Fruit fly (Drosophila melanogaster) whole organism, prepupa: Measurements from ENCODE around the gene yellow-c.

Experiments
- CG11762 ChIP-seq: fragments of 200-800 bp; sonication (Bioruptor generic); optimal IDR thresholded peaks from 3 replicates; lab custom pipeline; 2016; ENCODE audit warnings: missing biosample characterization, missing genetic modification characterization; ENCODE audit not compliant: insufficient read depth
- CG4318 ChIP-seq: fragments of 200-800 bp; sonication (Bioruptor generic); optimal IDR thresholded peaks from 3 replicates; lab custom pipeline; 2017; ENCODE audit warnings: missing biosample characterization, mild to moderate bottlenecking, missing genetic modification characterization
- CG8319 ChIP-seq: fragments of 200-800 bp; sonication (Bioruptor generic); optimal IDR thresholded peaks from 3 replicates; lab custom pipeline; 2016; ENCODE audit warnings: missing biosample characterization, missing genetic modification characterization
- Eip78C ChIP-seq: fragments of 200-800 bp; sonication (Bioruptor generic); peaks from one replicate; lab custom pipeline; 2016; ENCODE audit warnings: missing biosample characterization, missing genetic modification characterization
- Ets21C ChIP-seq: fragments of 200-800 bp; sonication (Bioruptor generic); optimal IDR thresholded peaks from 3 replicates; lab custom pipeline; 2016; ENCODE audit warnings: missing biosample characterization, missing genetic modification characterization
- Ets96B ChIP-seq: fragments of 200-800 bp; optimal IDR thresholded peaks from 2 replicates; lab custom pipeline; 2019; ENCODE audit warnings: missing biosample characterization, mild to moderate bottlenecking, missing genetic modification characterization, moderate library complexity
- Lpt ChIP-seq: fragments of 200-800 bp; sonication (Bioruptor generic); optimal IDR thresholded peaks from 3 replicates; lab custom pipeline; 2016; ENCODE audit warnings: missing biosample characterization, missing genetic modification characterization
- Sox102F ChIP-seq: fragments of 200-800 bp; sonication (Bioruptor generic); optimal IDR thresholded peaks from 2 replicates; lab custom pipeline; 2016; ENCODE audit warnings: missing biosample characterization, mild to moderate bottlenecking, missing genetic modification characterization
- salr ChIP-seq, 2 experiments: fragments of 200-800 bp; sonication (Bioruptor generic); optimal IDR thresholded peaks; 3 replicates each; lab custom pipeline; 2016 to 2018; ENCODE audit warnings: missing biosample characterization in 2 of 2, missing genetic modification characterization in 2 of 2, mild to moderate bottlenecking in 1 of 2

- TF ChIP-seq CG4318 (GFP tag; lab: Kevin White, UChicago) (no peak), CG8319 (GFP tag; lab: Kevin White, UChicago) (no peak), Ets21C (no peak), Eip78C (GFP tag; lab: Kevin White, UChicago) (no peak), Lpt (GFP tag; lab: Kevin White, UChicago) (no peak), Ets96B (tag; lab: Kevin White, UChicago) (no peak), CG11762 (GFP tag; lab: Kevin White, UChicago) (no peak), Sox102F (no peak), salr (GFP tag; optimal IDR thresholded peaks at IDR 0.05; lab: Kevin White, UChicago) (no peak)
These were observed 26.9 kb downstream of the yellow-c start for dm6 chr2L:15062095-15062494.
